Worm (Caenorhabditis elegans) whole organism, midembryonic: Measurements from ENCODE around the gene str-252.

Experiments
- cog-1 ChIP-seq: sonication (generic microtip); optimal IDR thresholded peaks from 2 replicates; lab custom pipeline; 2016; ENCODE audit warnings: missing genetic modification characterization, missing compliant biosample characterization
- flt-1 ChIP-seq: fragments of 200-800 bp; sonication (Bioruptor generic); IDR thresholded peaks from 2 replicates; pipeline ENCODE4 v1.3.6; 2022; ENCODE audit warnings: missing genetic modification characterization, missing compliant biosample characterization
- klf-2 ChIP-seq: fragments of 200-800 bp; sonication (Bioruptor generic); conservative IDR thresholded peaks from 2 replicates; pipeline ENCODE4 v1.3.6; 2022; ENCODE audit warnings: missing genetic modification reagents, missing genetic modification characterization, missing compliant biosample characterization
- med-1 ChIP-seq: sonication (generic microtip); optimal IDR thresholded peaks from 2 replicates; lab custom pipeline; 2017; ENCODE audit warnings: missing genetic modification characterization, mild to moderate bottlenecking, missing compliant biosample characterization, antibody characterized with exemption, missing genetic modification reagents; ENCODE audit not compliant: insufficient read depth
- ref-1 ChIP-seq: fragments of 200-800 bp; sonication (Bioruptor generic); conservative IDR thresholded peaks from 2 replicates; pipeline ENCODE4 v1.3.6; 2022; ENCODE audit warnings: missing genetic modification reagents, missing genetic modification characterization, missing compliant biosample characterization
- tab-1 ChIP-seq: fragments of 200-800 bp; sonication (Bioruptor generic); IDR thresholded peaks from 2 replicates; pipeline ENCODE4 v1.3.6; 2022; ENCODE audit warnings: missing genetic modification characterization, missing compliant biosample characterization
- ztf-23 ChIP-seq: fragments of 200-800 bp; sonication (Bioruptor generic); IDR thresholded peaks from 2 replicates; pipeline ENCODE4 v1.3.6; 2022; ENCODE audit warnings: missing genetic modification reagents, missing genetic modification characterization, missing compliant biosample characterization
- ztf-29 ChIP-seq: fragments of 200-800 bp; sonication (Bioruptor generic); IDR thresholded peaks from 2 replicates; pipeline ENCODE4 v1.3.6; 2022; ENCODE audit warnings: missing genetic modification reagents, missing genetic modification characterization, missing compliant biosample characterization

DNA sequence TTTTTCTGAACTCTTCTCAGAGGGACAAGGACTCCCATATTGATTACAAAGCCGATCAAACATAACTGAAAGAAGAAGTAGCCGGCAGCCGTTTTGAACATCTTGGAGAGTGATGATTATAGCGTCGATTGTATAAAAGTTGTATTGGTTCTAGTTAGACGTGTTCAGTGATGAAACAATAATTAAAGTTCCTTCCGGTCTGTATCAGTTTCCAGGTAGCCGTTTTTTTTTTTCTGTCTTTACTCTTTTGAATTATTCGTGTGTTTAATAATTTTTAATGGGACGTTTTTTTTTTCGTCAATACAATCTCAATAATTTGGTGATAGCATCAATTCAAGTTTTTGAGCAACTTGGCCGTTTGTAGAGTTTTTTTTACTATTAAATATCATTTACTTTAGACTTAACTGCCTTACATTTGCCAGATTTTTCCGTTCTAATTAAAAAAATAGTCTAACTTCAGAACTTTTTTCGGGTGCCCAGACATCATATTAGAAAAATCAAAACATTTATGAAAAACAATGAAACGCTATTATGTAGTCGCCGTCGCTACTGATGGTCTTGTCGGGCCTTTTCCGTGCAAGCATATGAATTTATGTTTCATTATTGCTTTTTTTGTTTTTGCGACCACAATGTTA, 30.2 kb downstream of the str-252 start, which contains the start of the genes srx-10 and clec-226:
- TF ChIP-seq klf-2 (no peak), ztf-23 (GFP tag; lab: Robert Waterston, UW) (no peak), med-1 (GFP tag; lab: Kevin White, UChicago) (no peak), ref-1 (GFP tag; lab: Robert Waterston, UW) (no peak), tab-1 (GFP tag; lab: Robert Waterston, UW) (no peak), flt-1 (no peak), ztf-29 (GFP tag; lab: Robert Waterston, UW) (no peak), cog-1 (tag; lab: Kevin White, UChicago) (no peak)
